Fruit fly (Drosophila melanogaster): ENCODE data around the gene Hipk.

Hipk gene

DNA sequence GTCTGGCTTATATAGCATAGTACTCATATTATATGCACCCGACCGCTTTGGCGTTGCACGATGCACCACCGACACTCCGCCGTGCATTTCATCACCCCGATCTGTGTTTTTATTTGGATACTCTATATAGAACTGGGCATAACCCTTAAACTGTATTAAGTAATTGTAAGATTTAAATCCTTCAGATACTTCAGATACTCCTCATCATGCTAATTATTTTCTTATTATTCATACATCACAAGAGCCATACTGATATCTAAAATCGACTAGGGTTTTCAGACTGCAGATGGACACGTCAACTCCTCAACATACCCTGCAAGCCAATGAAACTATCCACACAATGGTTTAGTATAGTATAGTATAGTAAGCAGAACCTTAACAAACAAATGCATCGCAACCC is 80.7 kb downstream of the Hipk start (continued):
- TF ChIP-seq sima (GFP tag; optimal IDR thresholded peaks at IDR 0.05) (no peak), zfh1 (GFP tag; IDR thresholded peaks at IDR 0.05) (peak; percentile 77), ttk (GFP tag; IDR thresholded peaks at IDR 0.05) (0 out of 2 replicates have a peak, but pooled peaks have one; percentile 20), Pdp1 (GFP tag; optimal IDR thresholded peaks at IDR 0.05) (peak; percentile 14 to 21), CG6791 (GFP tag; IDR thresholded peaks at IDR 0.05; ENCODE audit: partially characterized antibody) (no peak), CG13424 (tag; optimal IDR thresholded peaks at IDR 0.05) (no peak), bsh (GFP tag; optimal IDR thresholded peaks at IDR 0.05) (peak in 1 of 2 experiments; percentile 68), CG2202 (tag; optimal IDR thresholded peaks at IDR 0.05) (no peak), nerfin-2 (GFP tag; IDR thresholded peaks at IDR 0.05; ENCODE audit: partially characterized antibody) (no peak), Neu2 (GFP tag; optimal IDR thresholded peaks at IDR 0.05; ENCODE audit: borderline replicate concordance) (no peak), ranshi (GFP tag; IDR thresholded peaks at IDR 0.05) (no peak), Atf-2 (GFP tag; optimal IDR thresholded peaks at IDR 0.05) (no peak), Myb (GFP tag; optimal IDR thresholded peaks at IDR 0.05) (no peak), ara (GFP tag; IDR thresholded peaks at IDR 0.05) (peak; percentile 70), oc (tag; optimal IDR thresholded peaks at IDR 0.05) (peak; percentile 26), Xrp1 (GFP tag; IDR thresholded peaks at IDR 0.05) (peak; percentile 70), CG11695 (GFP tag; IDR thresholded peaks at IDR 0.05) (no peak), Oli (tag; optimal IDR thresholded peaks at IDR 0.05) (peak; percentile 22), caup (GFP tag; optimal IDR thresholded peaks at IDR 0.05; ENCODE audit: severe bottlenecking) (no peak), NfI (GFP tag; optimal IDR thresholded peaks at IDR 0.05) (peak; percentile 10), Drgx (GFP tag; IDR thresholded peaks at IDR 0.05) (peak; percentile 69), ato (GFP tag; IDR thresholded peaks at IDR 0.05; ENCODE audit: partially characterized antibody) (no peak), ken (GFP tag; IDR thresholded peaks at IDR 0.05) (0 out of 3 replicates have a peak, but pooled peaks have one; percentile 21), Sry-δ (GFP tag; optimal IDR thresholded peaks at IDR 0.05) (no peak), ac (GFP tag; optimal IDR thresholded peaks at IDR 0.05) (no peak), CG1647 (GFP tag; optimal IDR thresholded peaks at IDR 0.05) (no peak), CG10267 (tag; optimal IDR thresholded peaks at IDR 0.05) (peak; percentile 24), dmrt99B (tag; optimal IDR thresholded peaks at IDR 0.05) (peak; percentile 41), sens (GFP tag) (peak; percentile 92), Med (GFP tag) (peak; percentile 63), CG4282 (GFP tag; optimal IDR thresholded peaks at IDR 0.05) (no peak), jing (GFP tag; optimal IDR thresholded peaks at IDR 0.05) (peak; percentile 8), CG32772 (GFP tag; IDR thresholded peaks at IDR 0.05) (peak; percentile 45; the same call in 1 of the 2 replicates), schlank (tag; optimal IDR thresholded peaks at IDR 0.05) (no peak), NC2α (GFP tag; optimal IDR thresholded peaks at IDR 0.05) (peak; percentile 3), CG11247 (GFP tag; IDR thresholded peaks at IDR 0.05) (no peak), Oaz (GFP tag; IDR thresholded peaks at IDR 0.05) (no peak), Asciz (GFP tag; optimal IDR thresholded peaks at IDR 0.05) (peak; percentile 12), tll (GFP tag; optimal IDR thresholded peaks at IDR 0.05) (no peak), CG10979 (tag; optimal IDR thresholded peaks at IDR 0.05) (peak; percentile 43), CG2889 (GFP tag; IDR thresholded peaks at IDR 0.05) (no peak), Aef1 (GFP tag; IDR thresholded peaks at IDR 0.05) (no peak), onecut (GFP tag; IDR thresholded peaks at IDR 0.05) (no peak), ems (GFP tag; optimal IDR thresholded peaks at IDR 0.05) (no peak), CG1603 (tag; optimal IDR thresholded peaks at IDR 0.05) (peak; percentile 64), ERR (GFP tag; optimal IDR thresholded peaks at IDR 0.05) (no peak), CG7745 (tag; optimal IDR thresholded peaks at IDR 0.05) (no peak), Rx (GFP tag; IDR thresholded peaks at IDR 0.05) (0 out of 2 replicates have a peak, but pooled peaks have one; percentile 20), CG4707 (GFP tag; optimal IDR thresholded peaks at IDR 0.05) (no peak), CG8281 (tag; optimal IDR thresholded peaks at IDR 0.05) (no peak)

Measured in whole organism, embryonic.